Worm (Caenorhabditis elegans) whole organism, midembryonic: ENCODE data around the gene F43C11.10.

Experiments
- flt-1 ChIP-seq: fragments of 200-800 bp; sonication (Bioruptor generic); IDR thresholded peaks from 2 replicates; pipeline ENCODE4 v1.3.6; 2022; ENCODE audit warnings: missing genetic modification characterization, missing compliant biosample characterization
- ref-1 ChIP-seq: fragments of 200-800 bp; sonication (Bioruptor generic); conservative IDR thresholded peaks from 2 replicates; pipeline ENCODE4 v1.3.6; 2022; ENCODE audit warnings: missing genetic modification reagents, missing genetic modification characterization, missing compliant biosample characterization
- tab-1 ChIP-seq: fragments of 200-800 bp; sonication (Bioruptor generic); IDR thresholded peaks from 2 replicates; pipeline ENCODE4 v1.3.6; 2022; ENCODE audit warnings: missing genetic modification characterization, missing compliant biosample characterization
- ztf-29 ChIP-seq: fragments of 200-800 bp; sonication (Bioruptor generic); IDR thresholded peaks from 2 replicates; pipeline ENCODE4 v1.3.6; 2022; ENCODE audit warnings: missing genetic modification reagents, missing genetic modification characterization, missing compliant biosample characterization

DNA sequence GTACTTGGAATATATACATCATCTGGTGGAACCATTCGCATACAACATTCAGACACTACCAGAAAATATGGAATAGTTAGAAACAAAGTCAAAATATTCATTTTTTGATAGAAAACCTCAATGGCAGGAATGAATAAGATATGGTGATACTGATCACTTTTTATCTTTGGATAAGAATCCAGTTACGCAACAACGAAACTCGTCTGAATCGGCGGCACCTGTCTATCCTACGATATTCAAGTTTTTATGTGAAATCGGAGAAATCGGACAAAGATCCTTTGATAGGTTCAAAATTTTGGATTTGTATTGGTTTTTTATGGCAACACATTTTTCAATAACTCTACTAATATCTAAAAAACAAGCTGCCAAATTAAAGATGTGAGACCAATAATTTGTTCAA lies 46.4 kb upstream of the F43C11.10 start, which contains the start of gene F16G10.14:
- no peak for TF ChIP-seq flt-1 (GFP tag; lab: Robert Waterston, UW)
- TF ChIP-seq ref-1 = no peak
- no peak for TF ChIP-seq tab-1
- no peak for TF ChIP-seq ztf-29 (GFP tag; lab: Robert Waterston, UW)
